In genomic region chrV:8228712-8229119, ce11 we compare ENCODE assay signal across 5 worm cellular contexts.
TF ChIP-seq lines count a peak whose summit lies in the region.

No protein-coding gene starts in this region.

TF ChIP-seq in whole organism, L1 larva, 84 proteins besides CTCF, POLR2A, EP300 and RAD21 (continues in another document):
- peak; percentile 8 to 46 (median 25) for TF ChIP-seq elt-3 (tag; optimal IDR thresholded peaks at IDR 0.05; lab: Kevin White, UChicago)
- TF ChIP-seq snpc-4 (tag; optimal IDR thresholded peaks at IDR 0.05; lab: Kevin White, UChicago): peak; percentile 99
- TF ChIP-seq pqm-1 (tag; optimal IDR thresholded peaks at IDR 0.05; lab: Kevin White, UChicago): no peak
- peak; percentile 45 for TF ChIP-seq efl-3 (GFP tag; optimal IDR thresholded peaks at IDR 0.05; lab: Kevin White, UChicago)
- TF ChIP-seq nhr-20 (tag; optimal IDR thresholded peaks at IDR 0.05; lab: Kevin White, UChicago): peak; percentile 90
- peak; percentile 79 for TF ChIP-seq mep-1 (tag; optimal IDR thresholded peaks at IDR 0.05; lab: Kevin White, UChicago)
- TF ChIP-seq nhr-85 (tag; lab: Kevin White, UChicago): peak; percentile 91
- TF ChIP-seq nhr-19 (GFP tag; conservative IDR thresholded peaks at IDR 0.05; lab: Robert Waterston, UW): peak; percentile 93
- no peak for TF ChIP-seq Y116A8C.19 (tag; optimal IDR thresholded peaks at IDR 0.05; lab: Kevin White, UChicago; ENCODE audit: borderline replicate concordance)
- peak in 1 of 2 experiments; percentile 63 for TF ChIP-seq ztf-11 (tag; optimal IDR thresholded peaks at IDR 0.05; lab: Kevin White, UChicago)
- TF ChIP-seq C16A3.4 (tag; optimal IDR thresholded peaks at IDR 0.05; lab: Kevin White, UChicago): peak; percentile 66
- no peak for TF ChIP-seq nhr-237 (tag; optimal IDR thresholded peaks at IDR 0.05; lab: Kevin White, UChicago)
- peak; percentile 63 to 77 for TF ChIP-seq efl-1 (optimal IDR thresholded peaks at IDR 0.05; lab: Kevin White, UChicago)
- TF ChIP-seq efl-1 (GFP tag; optimal IDR thresholded peaks at IDR 0.05 in 1 of 2; lab: Kevin White, UChicago): peak; percentile 57 to 96
- peak in 1 of 2 experiments; percentile 72 for TF ChIP-seq mdl-1 (tag; optimal IDR thresholded peaks at IDR 0.05; lab: Kevin White, UChicago)
- TF ChIP-seq zag-1 (tag; optimal IDR thresholded peaks at IDR 0.05; lab: Kevin White, UChicago): no peak
- peak; percentile 58 for TF ChIP-seq lin-39 (tag; optimal IDR thresholded peaks at IDR 0.05; lab: Kevin White, UChicago)
- TF ChIP-seq unc-130 (tag; optimal IDR thresholded peaks at IDR 0.05; lab: Kevin White, UChicago): peak; percentile 14

TF ChIP-seq in whole organism, L3 larva, 47 proteins besides CTCF, POLR2A, EP300 and RAD21 (continues in another document):
- TF ChIP-seq nhr-25 (tag; optimal IDR thresholded peaks at IDR 0.05; lab: Kevin White, UChicago) (peak; percentile 84), jun-1 (tag; optimal IDR thresholded peaks at IDR 0.05; lab: Kevin White, UChicago) (no peak), elt-2 (tag; optimal IDR thresholded peaks at IDR 0.05; lab: Kevin White, UChicago) (peak; percentile 70), egl-5 (tag; optimal IDR thresholded peaks at IDR 0.05; lab: Kevin White, UChicago) (no peak), snpc-4 (tag; optimal IDR thresholded peaks at IDR 0.05; lab: Kevin White, UChicago) (peak; percentile 99), ceh-28 (tag; optimal IDR thresholded peaks at IDR 0.05; lab: Kevin White, UChicago) (peak; percentile 59), mml-1 (tag; optimal IDR thresholded peaks at IDR 0.05; lab: Kevin White, UChicago) (no peak), elt-3 (tag; optimal IDR thresholded peaks at IDR 0.05; lab: Kevin White, UChicago) (peak in 1 of 3 experiments; percentile 40), nhr-23 (tag; optimal IDR thresholded peaks at IDR 0.05; lab: Kevin White, UChicago) (peak; percentile 91), lin-15B (tag; optimal IDR thresholded peaks at IDR 0.05; lab: Kevin White, UChicago) (peak; percentile 49), nhr-43 (tag; optimal IDR thresholded peaks at IDR 0.05; lab: Kevin White, UChicago; ENCODE audit: poor library complexity, severe bottlenecking) (peak; percentile 81), R02D3.7 (tag; optimal IDR thresholded peaks at IDR 0.05; lab: Kevin White, UChicago) (peak; percentile 73), tbx-2 (tag; optimal IDR thresholded peaks at IDR 0.05; lab: Kevin White, UChicago) (peak; percentile 69), nhr-67 (tag; optimal IDR thresholded peaks at IDR 0.05; lab: Kevin White, UChicago) (no peak), nfya-1 (tag; optimal IDR thresholded peaks at IDR 0.05; lab: Kevin White, UChicago; ENCODE audit: insufficient read depth) (peak; percentile 82), fkh-2 (tag; optimal IDR thresholded peaks at IDR 0.05; lab: Kevin White, UChicago) (no peak), pha-4 (tag; optimal IDR thresholded peaks at IDR 0.05; lab: Kevin White, UChicago) (peak; percentile 86), lin-39 (tag; optimal IDR thresholded peaks at IDR 0.05; lab: Kevin White, UChicago) (peak; percentile 69)

TF ChIP-seq in whole organism, early embryonic, 17 proteins besides CTCF, POLR2A, EP300 and RAD21:
- TF ChIP-seq hmg-4 (GFP tag; optimal IDR thresholded peaks at IDR 0.05; lab: Kevin White, UChicago) (peak; percentile 23), ama-1 (optimal IDR thresholded peaks at IDR 0.05; lab: Kevin White, UChicago) (peak; percentile 73), ceh-13 (GFP tag; optimal IDR thresholded peaks at IDR 0.05; lab: Kevin White, UChicago) (no peak), B0310.2 (tag; optimal IDR thresholded peaks at IDR 0.05; lab: Kevin White, UChicago) (no peak), flt-1 (GFP tag; IDR thresholded peaks at IDR 0.05; lab: Robert Waterston, UW) (no peak), hmbx-1 (tag; optimal IDR thresholded peaks at IDR 0.05; lab: Kevin White, UChicago) (no peak), pes-1 (GFP tag; IDR thresholded peaks at IDR 0.05; lab: Robert Waterston, UW) (no peak), ceh-36 (tag; optimal IDR thresholded peaks at IDR 0.05; lab: Kevin White, UChicago) (no peak), sea-1 (GFP tag; conservative IDR thresholded peaks at IDR 0.05; lab: Robert Waterston, UW) (no peak), tra-4 (tag; optimal IDR thresholded peaks at IDR 0.05; lab: Kevin White, UChicago) (no peak), ets-7 (tag; optimal IDR thresholded peaks at IDR 0.05; lab: Kevin White, UChicago) (no peak), tbx-11 (GFP tag; IDR thresholded peaks at IDR 0.05; lab: Robert Waterston, UW) (peak; percentile 30; the same call in 1 of the 2 replicates), tbx-37 (GFP tag; conservative IDR thresholded peaks at IDR 0.05; lab: Robert Waterston, UW) (no peak), hnd-1 (tag; optimal IDR thresholded peaks at IDR 0.05; lab: Kevin White, UChicago) (no peak), F13C5.2 (tag; optimal IDR thresholded peaks at IDR 0.05; lab: Kevin White, UChicago) (peak; percentile 57), scrt-1 (GFP tag; IDR thresholded peaks at IDR 0.05; lab: Robert Waterston, UW) (no peak), aly-1 (tag; optimal IDR thresholded peaks at IDR 0.05; lab: Kevin White, UChicago) (peak; percentile 8)

TF ChIP-seq in whole organism, midembryonic, 9 proteins besides CTCF, POLR2A, EP300 and RAD21:
- TF ChIP-seq cog-1 (tag; optimal IDR thresholded peaks at IDR 0.05; lab: Kevin White, UChicago) (peak; percentile 24), flt-1 (GFP tag; IDR thresholded peaks at IDR 0.05; lab: Robert Waterston, UW) (peak; percentile 69; the same call in 1 of the 2 replicates), ztf-29 (GFP tag; IDR thresholded peaks at IDR 0.05; lab: Robert Waterston, UW) (no peak), ref-1 (GFP tag; conservative IDR thresholded peaks at IDR 0.05; lab: Robert Waterston, UW) (no peak), med-1 (GFP tag; optimal IDR thresholded peaks at IDR 0.05; lab: Kevin White, UChicago; ENCODE audit: insufficient read depth) (no peak), tab-1 (GFP tag; IDR thresholded peaks at IDR 0.05; lab: Robert Waterston, UW) (no peak; the same call in 1 of the 2 replicates), T22C8.4 (GFP tag; IDR thresholded peaks at IDR 0.05; lab: Robert Waterston, UW) (no peak), ztf-23 (GFP tag; IDR thresholded peaks at IDR 0.05; lab: Robert Waterston, UW) (peak; percentile 58; the same call in 1 of the 2 replicates), klf-2 (GFP tag; conservative IDR thresholded peaks at IDR 0.05; lab: Robert Waterston, UW) (no peak)
TF ChIP-seq in whole organism, midembryonic: peak in this region for 3.

TF ChIP-seq in whole organism, young adult, 124 proteins besides CTCF, POLR2A, EP300 and RAD21 (continues in another document):
- TF ChIP-seq ceh-58 (GFP tag; IDR thresholded peaks at IDR 0.05; lab: Robert Waterston, UW): no peak
- TF ChIP-seq ceh-27 (GFP tag; optimal IDR thresholded peaks at IDR 0.05; lab: Kevin White, UChicago): peak; percentile 66
- TF ChIP-seq bed-2 (GFP tag; IDR thresholded peaks at IDR 0.05; lab: Robert Waterston, UW): peak; percentile 41; the same call in 1 of the 2 replicates
- TF ChIP-seq snpc-1.3 (tag; optimal IDR thresholded peaks at IDR 0.05; lab: Kevin White, UChicago; ENCODE audit: insufficient read depth): peak; percentile 98
- TF ChIP-seq tbp1 (GFP tag; optimal IDR thresholded peaks at IDR 0.05; lab: Kevin White, UChicago): peak; percentile 84
- TF ChIP-seq C06A6.2 (GFP tag; conservative IDR thresholded peaks at IDR 0.05; lab: Robert Waterston, UW): peak; percentile 74
- TF ChIP-seq lsl-1 (GFP tag; optimal IDR thresholded peaks at IDR 0.05; lab: Kevin White, UChicago): peak; percentile 83
- TF ChIP-seq hrde-1 (tag; optimal IDR thresholded peaks at IDR 0.05; lab: Kevin White, UChicago; ENCODE audit: borderline replicate concordance): peak; percentile 90
- 0 out of 2 replicates have a peak, but pooled peaks have one; percentile 38 for TF ChIP-seq egl-44 (GFP tag; IDR thresholded peaks at IDR 0.05; lab: Robert Waterston, UW)
- TF ChIP-seq hlh-12 (tag; optimal IDR thresholded peaks at IDR 0.05; lab: Kevin White, UChicago): no peak
- 0 out of 2 replicates have a peak, but pooled peaks have one; percentile 53 for TF ChIP-seq aptf-2 (GFP tag; conservative IDR thresholded peaks at IDR 0.05; lab: Robert Waterston, UW)
- TF ChIP-seq mxl-1 (tag; optimal IDR thresholded peaks at IDR 0.05; lab: Kevin White, UChicago): peak; percentile 31
- no peak for TF ChIP-seq lag-1 (GFP tag; IDR thresholded peaks at IDR 0.05; lab: Robert Waterston, UW)
- TF ChIP-seq ceh-100 (GFP tag; IDR thresholded peaks at IDR 0.05; lab: Robert Waterston, UW): peak; percentile 92
- peak; percentile 100 for TF ChIP-seq snpc-4 (GFP tag; optimal IDR thresholded peaks at IDR 0.05; lab: Kevin White, UChicago)
- TF ChIP-seq snpc-4 (tag; optimal IDR thresholded peaks at IDR 0.05; lab: Kevin White, UChicago): peak; percentile 99 to 100 (median 100)
- TF ChIP-seq F52B5.7 (tag; optimal IDR thresholded peaks at IDR 0.05; lab: Kevin White, UChicago): no peak
- TF ChIP-seq B0336.3 (GFP tag; IDR thresholded peaks at IDR 0.05; lab: Robert Waterston, UW): peak; percentile 96
- peak; percentile 49 for TF ChIP-seq akir-1 (GFP tag; optimal IDR thresholded peaks at IDR 0.05; lab: Kevin White, UChicago)
- TF ChIP-seq bed-1 (GFP tag; IDR thresholded peaks at IDR 0.05; lab: Robert Waterston, UW): no peak
- TF ChIP-seq him-1 (tag; optimal IDR thresholded peaks at IDR 0.05; lab: Kevin White, UChicago): peak; percentile 99
- TF ChIP-seq unc-130 (GFP tag; optimal IDR thresholded peaks at IDR 0.05; lab: Kevin White, UChicago): peak; percentile 62
- TF ChIP-seq sea-2 (GFP tag; IDR thresholded peaks at IDR 0.05; lab: Robert Waterston, UW): no peak
- TF ChIP-seq attf-5 (GFP tag; optimal IDR thresholded peaks at IDR 0.05; lab: Kevin White, UChicago): peak; percentile 47
- peak; percentile 36 for TF ChIP-seq mes-4 (tag; optimal IDR thresholded peaks at IDR 0.05; lab: Kevin White, UChicago)
- TF ChIP-seq ztf-3 (GFP tag; optimal IDR thresholded peaks at IDR 0.05; lab: Kevin White, UChicago): no peak
- TF ChIP-seq ztf-6 (GFP tag; IDR thresholded peaks at IDR 0.05; lab: Robert Waterston, UW): no peak
- TF ChIP-seq dpff-1 (tag; optimal IDR thresholded peaks at IDR 0.05; lab: Kevin White, UChicago): no peak
- TF ChIP-seq lin-40 (tag; optimal IDR thresholded peaks at IDR 0.05; lab: Kevin White, UChicago): peak; percentile 84
- TF ChIP-seq attf-6 (GFP tag; IDR thresholded peaks at IDR 0.05; lab: Robert Waterston, UW): peak; percentile 94
- TF ChIP-seq mcd-1 (GFP tag; IDR thresholded peaks at IDR 0.05; lab: Robert Waterston, UW): peak; percentile 84
- TF ChIP-seq hmg-1.2 (GFP tag; IDR thresholded peaks at IDR 0.05; lab: Robert Waterston, UW): peak; percentile 99
- no peak for TF ChIP-seq T26A5.8 (tag; optimal IDR thresholded peaks at IDR 0.05; lab: Kevin White, UChicago)
- no peak for TF ChIP-seq F55B11.4 (tag; optimal IDR thresholded peaks at IDR 0.05; lab: Kevin White, UChicago; ENCODE audit: borderline replicate concordance, insufficient read depth)
- TF ChIP-seq efl-1 (GFP tag; optimal IDR thresholded peaks at IDR 0.05; lab: Kevin White, UChicago): peak; percentile 35
- TF ChIP-seq madf-3 (GFP tag; IDR thresholded peaks at IDR 0.05; lab: Robert Waterston, UW): peak; percentile 74

Comparison
In these comparisons a context has a peak if more than half of its experiments do, and no peak if none do; other contexts are left out.
1. Of the 8 proteins assayed by ChIP-seq in both whole organism, young adult and whole organism, L1 larva: peak only in whole organism, young adult: none; only in whole organism, L1 larva: none; in both: ama-1, dpl-1, efl-1, lin-35, nhr-90, snpc-4 and 1 more; in neither: 1.